Worm (Caenorhabditis elegans): Measurements from ENCODE around the gene tmc-2.

tmc-2 gene

ce11 chrX:9338375-9338774, 34.9 kb downstream of the tmc-2 start, which contains the start of gene apa-2:
apa-2 (plus strand) TSS chrX:9338675.
- TF ChIP-seq nhr-237 (tag; optimal IDR thresholded peaks at IDR 0.05) (no peak), lin-13 (tag; optimal IDR thresholded peaks at IDR 0.05) (no peak), cnd-1 (tag; optimal IDR thresholded peaks at IDR 0.05) (no peak), tbx-8 (GFP tag; optimal IDR thresholded peaks at IDR 0.05) (no peak), bed-3 (GFP tag; optimal IDR thresholded peaks at IDR 0.05) (no peak), unc-120 (tag; optimal IDR thresholded peaks at IDR 0.05; ENCODE audit: poor library complexity, severe bottlenecking) (no peak)

ce11 chrX:9347380-9347979, 44.0 kb downstream of the tmc-2 start, which contains the start of gene oga-1:
oga-1 (minus strand) TSS chrX:9347430.
- no peak for TF ChIP-seq mls-2 (tag; optimal IDR thresholded peaks at IDR 0.05)
- TF ChIP-seq unc-62 (GFP tag; optimal IDR thresholded peaks at IDR 0.05): peak; percentile 40
- peak; percentile 20 for TF ChIP-seq ces-1 (GFP tag; optimal IDR thresholded peaks at IDR 0.05)
- peak; percentile 83 for TF ChIP-seq pha-4 (tag; optimal IDR thresholded peaks at IDR 0.05)
- TF ChIP-seq sem-2 (GFP tag; optimal IDR thresholded peaks at IDR 0.05): no peak
- peak; percentile 24 for TF ChIP-seq mep-1 (tag; optimal IDR thresholded peaks at IDR 0.05)
- peak; percentile 21 for TF ChIP-seq lin-13 (tag; optimal IDR thresholded peaks at IDR 0.05)

ce11 chrX:9349844-9350556, 46.5 kb downstream of the tmc-2 start, which contains the start of gene flp-20:
flp-20 (minus strand) TSS chrX:9349894.
- TF ChIP-seq nhr-12 (tag; optimal IDR thresholded peaks at IDR 0.05) (no peak), lin-32 (GFP tag; optimal IDR thresholded peaks at IDR 0.05) (no peak), M03D4.4 (tag; optimal IDR thresholded peaks at IDR 0.05) (no peak), bed-3 (GFP tag; optimal IDR thresholded peaks at IDR 0.05) (no peak), ztf-11 (tag; optimal IDR thresholded peaks at IDR 0.05) (no peak), ham-2 (GFP tag; optimal IDR thresholded peaks at IDR 0.05) (no peak), flh-1 (GFP tag; optimal IDR thresholded peaks at IDR 0.05) (no peak), ceh-39 (tag; optimal IDR thresholded peaks at IDR 0.05) (no peak), nhr-237 (tag; optimal IDR thresholded peaks at IDR 0.05) (no peak), unc-39 (tag; optimal IDR thresholded peaks at IDR 0.05) (no peak), unc-62 (GFP tag; optimal IDR thresholded peaks at IDR 0.05) (no peak), sem-2 (GFP tag; optimal IDR thresholded peaks at IDR 0.05) (no peak), tbx-8 (GFP tag; optimal IDR thresholded peaks at IDR 0.05) (no peak), nhr-2 (tag; optimal IDR thresholded peaks at IDR 0.05) (no peak), drap-1 (GFP tag; optimal IDR thresholded peaks at IDR 0.05) (no peak)
